Fruit fly (Drosophila melanogaster): ENCODE data around the gene asun.

DNA sequence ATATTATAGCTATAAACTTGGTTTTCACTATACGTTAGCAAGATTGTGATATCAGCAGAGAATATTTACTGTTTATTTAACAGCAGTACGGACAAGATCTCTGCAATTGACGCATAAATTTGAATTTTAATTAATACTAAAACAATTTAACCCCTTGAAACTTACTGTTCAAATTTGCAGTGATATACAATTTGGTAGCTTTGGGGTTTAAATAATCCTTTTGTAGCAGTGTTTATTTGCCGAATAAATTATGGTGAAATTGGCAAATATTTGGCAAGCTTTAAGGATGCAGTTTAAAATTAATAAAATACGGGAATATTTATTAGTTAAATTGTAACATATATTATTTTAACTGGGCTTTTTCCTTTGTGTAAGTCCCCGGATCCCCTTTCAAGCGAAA lies 46.7 kb upstream of the asun start:
- TF ChIP-seq Sin3A (optimal IDR thresholded peaks at IDR 0.05), result no peak
- TF ChIP-seq ttk (optimal IDR thresholded peaks at IDR 0.05), result no peak
- no peak for TF ChIP-seq psq (optimal IDR thresholded peaks at IDR 0.05)
- no peak for TF ChIP-seq h (optimal IDR thresholded peaks at IDR 0.05)
